Fruit fly (Drosophila melanogaster): ENCODE data around the gene bnk.

Gene bnk

dm6 chr3R:31222125-31222889 lies 29.1 kb downstream of the bnk start (continued):
- peak; percentile 72 for TF ChIP-seq sug (tag; optimal IDR thresholded peaks at IDR 0.05)
- peak; percentile 83 for TF ChIP-seq NfI (GFP tag; optimal IDR thresholded peaks at IDR 0.05)
- peak; percentile 73 for TF ChIP-seq CG1602 (GFP tag; optimal IDR thresholded peaks at IDR 0.05)
- TF ChIP-seq CG13424 (tag; optimal IDR thresholded peaks at IDR 0.05), result peak; percentile 90
- no peak for TF ChIP-seq ap (GFP tag; IDR thresholded peaks at IDR 0.05)
- TF ChIP-seq Camta (GFP tag; optimal IDR thresholded peaks at IDR 0.05), result peak; percentile 86
- TF ChIP-seq CG10565 (GFP tag; optimal IDR thresholded peaks at IDR 0.05), result no peak
- TF ChIP-seq GATAe (GFP tag; conservative IDR thresholded peaks at IDR 0.05), result no peak
- no peak for TF ChIP-seq Dbx (GFP tag; IDR thresholded peaks at IDR 0.05)
- peak; percentile 21 for TF ChIP-seq CG31388 (GFP tag; optimal IDR thresholded peaks at IDR 0.05)
- TF ChIP-seq CG2712 (tag; optimal IDR thresholded peaks at IDR 0.05), result peak; percentile 89
- peak; percentile 70 for TF ChIP-seq CG11398 (GFP tag; optimal IDR thresholded peaks at IDR 0.05)
- TF ChIP-seq disco-r (GFP tag; optimal IDR thresholded peaks at IDR 0.05), result peak; percentile 73
- no peak for TF ChIP-seq ken (GFP tag; IDR thresholded peaks at IDR 0.05)
- no peak for TF ChIP-seq CG17802 (tag; optimal IDR thresholded peaks at IDR 0.05)
- no peak for TF ChIP-seq Taf1 (GFP tag; IDR thresholded peaks at IDR 0.05)
- TF ChIP-seq CG1603 (tag; optimal IDR thresholded peaks at IDR 0.05), result peak; percentile 84
- no peak for TF ChIP-seq pan (optimal IDR thresholded peaks at IDR 0.05)
- no peak for TF ChIP-seq pan (GFP tag; optimal IDR thresholded peaks at IDR 0.05 in 1 of 2, IDR thresholded peaks at IDR 0.05 in 1 of 2)
- peak; percentile 97 for TF ChIP-seq onecut (GFP tag; IDR thresholded peaks at IDR 0.05)
- peak; percentile 72 for TF ChIP-seq Max (GFP tag; optimal IDR thresholded peaks at IDR 0.05)
- no peak for TF ChIP-seq CG6175 (GFP tag; IDR thresholded peaks at IDR 0.05)
- TF ChIP-seq Awh (GFP tag; IDR thresholded peaks at IDR 0.05), result no peak
- TF ChIP-seq Meics (GFP tag; optimal IDR thresholded peaks at IDR 0.05), result peak; percentile 89
- TF ChIP-seq stc (GFP tag; IDR thresholded peaks at IDR 0.05), result no peak
- TF ChIP-seq CG11504 (tag; optimal IDR thresholded peaks at IDR 0.05), result peak; percentile 88
- TF ChIP-seq slp2 (GFP tag; optimal IDR thresholded peaks at IDR 0.05), result peak; percentile 86
- peak; percentile 75 for TF ChIP-seq slou (GFP tag; optimal IDR thresholded peaks at IDR 0.05)
- TF ChIP-seq CG18764 (GFP tag; optimal IDR thresholded peaks at IDR 0.05), result peak; percentile 71
- peak; percentile 82 for TF ChIP-seq CG6813 (GFP tag; optimal IDR thresholded peaks at IDR 0.05)
- no peak for TF ChIP-seq CG4404 (GFP tag; IDR thresholded peaks at IDR 0.05)
- peak; percentile 55 for TF ChIP-seq CG12236 (GFP tag; optimal IDR thresholded peaks at IDR 0.05)
- peak; percentile 83 for TF ChIP-seq her (GFP tag; optimal IDR thresholded peaks at IDR 0.05)
- peak; percentile 85 for TF ChIP-seq Dek (tag; optimal IDR thresholded peaks at IDR 0.05)
- peak; percentile 82 for TF ChIP-seq cwo (GFP tag; optimal IDR thresholded peaks at IDR 0.05)
- TF ChIP-seq CG6272 (GFP tag; IDR thresholded peaks at IDR 0.05), result peak; percentile 53
- no peak for TF ChIP-seq prd (optimal IDR thresholded peaks at IDR 0.05)
- TF ChIP-seq prd (GFP tag; IDR thresholded peaks at IDR 0.05), result no peak
- TF ChIP-seq so (GFP tag; IDR thresholded peaks at IDR 0.05), result no peak
- TF ChIP-seq dati (GFP tag; IDR thresholded peaks at IDR 0.05), result no peak
- no peak for TF ChIP-seq CG13894 (tag; optimal IDR thresholded peaks at IDR 0.05)
- TF ChIP-seq odd (GFP tag; optimal IDR thresholded peaks at IDR 0.05), result peak; percentile 74
- TF ChIP-seq CG13287 (GFP tag; IDR thresholded peaks at IDR 0.05; ENCODE audit: partially characterized antibody), result no peak
- TF ChIP-seq CG34422 (GFP tag; IDR thresholded peaks at IDR 0.05), result no peak
- peak; percentile 74 for TF ChIP-seq NK7.1 (GFP tag; optimal IDR thresholded peaks at IDR 0.05)
- no peak for TF ChIP-seq D (optimal IDR thresholded peaks at IDR 0.05)
- peak; percentile 73 for TF ChIP-seq D (GFP tag; optimal IDR thresholded peaks at IDR 0.05)
- peak; percentile 77 for TF ChIP-seq CG12744 (GFP tag; optimal IDR thresholded peaks at IDR 0.05)
- TF ChIP-seq CG15073 (GFP tag; optimal IDR thresholded peaks at IDR 0.05), result no peak
- TF ChIP-seq CG14014 (GFP tag; IDR thresholded peaks at IDR 0.05), result no peak
- no peak for TF ChIP-seq ato (GFP tag; IDR thresholded peaks at IDR 0.05; ENCODE audit: partially characterized antibody)
